Fruit fly (Drosophila melanogaster): Measurements from ENCODE around the gene CG11069.

Gene CG11069

dm6 chr3R:24938049-24938448, 43.5 kb downstream of the CG11069 start, which contains the start of gene Osbp (continued):
- TF ChIP-seq CG12769 (tag; optimal IDR thresholded peaks at IDR 0.05) (no peak), CG18599 (GFP tag; optimal IDR thresholded peaks at IDR 0.05) (no peak), Dip2 (GFP tag; IDR thresholded peaks at IDR 0.05) (no peak), CG31388 (GFP tag; optimal IDR thresholded peaks at IDR 0.05) (no peak), Dbx (GFP tag; IDR thresholded peaks at IDR 0.05) (no peak), CG2889 (GFP tag; IDR thresholded peaks at IDR 0.05) (no peak), CG4360 (GFP tag; IDR thresholded peaks at IDR 0.05) (no peak), Opbp (GFP tag; IDR thresholded peaks at IDR 0.05; ENCODE audit: partially characterized antibody) (peak; percentile 73), CG15011 (GFP tag; optimal IDR thresholded peaks at IDR 0.05) (no peak), hbn (GFP tag; IDR thresholded peaks at IDR 0.05; ENCODE audit: partially characterized antibody) (no peak; the same call in 1 of the 2 replicates), dimm (GFP tag; IDR thresholded peaks at IDR 0.05) (no peak), CG11696 (GFP tag; IDR thresholded peaks at IDR 0.05) (no peak), CG11456 (GFP tag; IDR thresholded peaks at IDR 0.05) (no peak), CG17568 (GFP tag; optimal IDR thresholded peaks at IDR 0.05) (no peak), scrt (GFP tag; optimal IDR thresholded peaks at IDR 0.05) (no peak), Hey (tag; optimal IDR thresholded peaks at IDR 0.05) (no peak), Dref (GFP tag; IDR thresholded peaks at IDR 0.05) (peak; percentile 94), Bgb (GFP tag; IDR thresholded peaks at IDR 0.05; ENCODE audit: partially characterized antibody) (peak; percentile 77), rib (GFP tag; IDR thresholded peaks at IDR 0.05) (no peak), CG18619 (GFP tag; optimal IDR thresholded peaks at IDR 0.05) (no peak), Neu2 (GFP tag; optimal IDR thresholded peaks at IDR 0.05; ENCODE audit: borderline replicate concordance) (no peak), CG4854 (GFP tag; optimal IDR thresholded peaks at IDR 0.05) (no peak), Lim3 (GFP tag; IDR thresholded peaks at IDR 0.05) (no peak), Nf-YB (GFP tag; optimal IDR thresholded peaks at IDR 0.05) (peak; percentile 79), CG8359 (GFP tag; optimal IDR thresholded peaks at IDR 0.05; ENCODE audit: borderline replicate concordance) (no peak), CoRest (tag; optimal IDR thresholded peaks at IDR 0.05) (peak; percentile 58), CG12236 (GFP tag; optimal IDR thresholded peaks at IDR 0.05) (no peak), ato (GFP tag; IDR thresholded peaks at IDR 0.05; ENCODE audit: partially characterized antibody) (peak; percentile 58; the same call in 1 of the 2 replicates), pfk (GFP tag; optimal IDR thresholded peaks at IDR 0.05) (no peak), HmgZ (tag; optimal IDR thresholded peaks at IDR 0.05) (peak; percentile 76), Scr (GFP tag; IDR thresholded peaks at IDR 0.05; ENCODE audit: partially characterized antibody) (peak; percentile 57), zf30C (GFP tag; optimal IDR thresholded peaks at IDR 0.05) (no peak), br (optimal IDR thresholded peaks at IDR 0.05) (no peak), odd (GFP tag; optimal IDR thresholded peaks at IDR 0.05) (no peak), Fer3 (tag; optimal IDR thresholded peaks at IDR 0.05) (no peak), BEAF-32 (GFP tag; optimal IDR thresholded peaks at IDR 0.05) (peak; percentile 64), abd-A (tag; optimal IDR thresholded peaks at IDR 0.05) (no peak), CG10267 (tag; optimal IDR thresholded peaks at IDR 0.05) (peak; percentile 72), sug (tag; optimal IDR thresholded peaks at IDR 0.05) (peak; percentile 34), her (GFP tag; optimal IDR thresholded peaks at IDR 0.05) (no peak), psq (GFP tag; optimal IDR thresholded peaks at IDR 0.05) (no peak), CG42726 (GFP tag; IDR thresholded peaks at IDR 0.05; ENCODE audit: partially characterized antibody) (peak; percentile 70), ems (GFP tag; optimal IDR thresholded peaks at IDR 0.05) (no peak), Oli (tag; optimal IDR thresholded peaks at IDR 0.05) (no peak), pros (GFP tag; optimal IDR thresholded peaks at IDR 0.05) (no peak), Gsc (GFP tag; IDR thresholded peaks at IDR 0.05) (no peak), salm (tag; optimal IDR thresholded peaks at IDR 0.05) (no peak), Doc3 (GFP tag; IDR thresholded peaks at IDR 0.05; ENCODE audit: partially characterized antibody) (peak; percentile 46; the same call in 1 of the 3 replicates), otp (GFP tag; IDR thresholded peaks at IDR 0.05) (no peak), dati (GFP tag; IDR thresholded peaks at IDR 0.05) (no peak), CG1603 (tag; optimal IDR thresholded peaks at IDR 0.05) (no peak)
